Fruit fly (Drosophila melanogaster) whole organism, prepupa: Measurements from ENCODE around the gene Ekar.

Experiments
- Blimp-1 ChIP-seq: fragments of 200-800 bp; sonication (Bioruptor generic); optimal IDR thresholded peaks from 3 replicates; lab custom pipeline; 2017; ENCODE audit warnings: missing biosample characterization, missing genetic modification characterization, mild to moderate bottlenecking, moderate library complexity, missing genetic modification reagents
- CG10631 ChIP-seq: fragments of 200-800 bp; sonication (Bioruptor generic); optimal IDR thresholded peaks from 2 replicates; lab custom pipeline; 2016; ENCODE audit warnings: missing biosample characterization, missing genetic modification characterization
- CG10669 ChIP-seq: fragments of 200-800 bp; sonication (Bioruptor generic); optimal IDR thresholded peaks from 3 replicates; lab custom pipeline; 2018; ENCODE audit warnings: missing biosample characterization, mild to moderate bottlenecking, missing genetic modification characterization, moderate library complexity
- CG11294 ChIP-seq: fragments of 200-800 bp; sonication (Bioruptor generic); IDR thresholded peaks from 2 replicates; pipeline ENCODE4 v1.3.6; 2022; ENCODE audit warnings: missing biosample characterization, missing genetic modification characterization
- CG11902 ChIP-seq: fragments of 200-800 bp; sonication (Bioruptor generic); optimal IDR thresholded peaks from 3 replicates; lab custom pipeline; 2016; ENCODE audit warnings: missing biosample characterization, missing genetic modification characterization
- CG15336 ChIP-seq: fragments of 200-800 bp; sonication (Bioruptor generic); IDR thresholded peaks from 2 replicates; pipeline ENCODE4 v1.3.6; 2022; ENCODE audit warnings: missing biosample characterization, missing genetic modification characterization
- CG16779 ChIP-seq: fragments of 200-800 bp; sonication (Bioruptor generic); optimal IDR thresholded peaks from 3 replicates; lab custom pipeline; 2017; ENCODE audit warnings: missing biosample characterization, mild to moderate bottlenecking, missing genetic modification characterization
- CG3032 ChIP-seq: fragments of 200-800 bp; optimal IDR thresholded peaks from 2 replicates; lab custom pipeline; 2019; ENCODE audit warnings: missing biosample characterization, mild to moderate bottlenecking, missing genetic modification characterization, moderate library complexity
- CG32006 ChIP-seq: fragments of 200-800 bp; sonication (Bioruptor generic); optimal IDR thresholded peaks from 3 replicates; lab custom pipeline; 2017; ENCODE audit warnings: missing biosample characterization, mild to moderate bottlenecking, missing genetic modification characterization
- CG34406 ChIP-seq: fragments of 200-800 bp; sonication (Bioruptor generic); optimal IDR thresholded peaks from 3 replicates; lab custom pipeline; 2016; ENCODE audit warnings: missing biosample characterization, missing genetic modification characterization
- CG3919 ChIP-seq: fragments of 200-800 bp; sonication (Bioruptor generic); optimal IDR thresholded peaks from 3 replicates; lab custom pipeline; 2016; ENCODE audit warnings: missing biosample characterization, missing genetic modification characterization
- CG4318 ChIP-seq: fragments of 200-800 bp; sonication (Bioruptor generic); optimal IDR thresholded peaks from 3 replicates; lab custom pipeline; 2017; ENCODE audit warnings: missing biosample characterization, mild to moderate bottlenecking, missing genetic modification characterization
- CG6276 ChIP-seq: fragments of 200-800 bp; sonication (Bioruptor generic); optimal IDR thresholded peaks from 2 replicates; lab custom pipeline; 2017; ENCODE audit warnings: missing biosample characterization, mild to moderate bottlenecking, missing genetic modification characterization
- CG6808 ChIP-seq: fragments of 200-800 bp; sonication (Bioruptor generic); optimal IDR thresholded peaks from 3 replicates; lab custom pipeline; 2017; ENCODE audit warnings: missing biosample characterization, missing genetic modification characterization, mild to moderate bottlenecking, moderate library complexity, missing genetic modification reagents
- CG7368 ChIP-seq: fragments of 200-800 bp; sonication (Bioruptor generic); optimal IDR thresholded peaks from 3 replicates; lab custom pipeline; 2016; ENCODE audit warnings: missing biosample characterization, missing genetic modification characterization
- CG8119 ChIP-seq: fragments of 200-800 bp; sonication (Bioruptor generic); IDR thresholded peaks from 3 replicates; pipeline ENCODE4 v1.3.6; 2022; ENCODE audit warnings: missing biosample characterization, missing genetic modification characterization
- CG8319 ChIP-seq: fragments of 200-800 bp; sonication (Bioruptor generic); optimal IDR thresholded peaks from 3 replicates; lab custom pipeline; 2016; ENCODE audit warnings: missing biosample characterization, missing genetic modification characterization
- CG8632 ChIP-seq: fragments of 200-800 bp; sonication (Bioruptor generic); optimal IDR thresholded peaks from 3 replicates; lab custom pipeline; 2016; ENCODE audit warnings: missing biosample characterization, missing genetic modification characterization
- CG9139 ChIP-seq: fragments of 200-800 bp; sonication (Bioruptor generic); optimal IDR thresholded peaks from 3 replicates; lab custom pipeline; 2017; ENCODE audit warnings: missing biosample characterization, mild to moderate bottlenecking, missing genetic modification characterization
- Eip75B ChIP-seq: fragments of 200-800 bp; sonication (Bioruptor generic); optimal IDR thresholded peaks from 3 replicates; lab custom pipeline; 2016; ENCODE audit warnings: missing biosample characterization, missing genetic modification characterization
- Eip78C ChIP-seq: fragments of 200-800 bp; sonication (Bioruptor generic); peaks from one replicate; lab custom pipeline; 2016; ENCODE audit warnings: missing biosample characterization, missing genetic modification characterization
- Eip93F ChIP-seq: fragments of 200-800 bp; sonication (Bioruptor generic); optimal IDR thresholded peaks from 2 replicates; lab custom pipeline; 2016; ENCODE audit warnings: missing biosample characterization, mild to moderate bottlenecking, missing genetic modification characterization
- Ets21C ChIP-seq: fragments of 200-800 bp; sonication (Bioruptor generic); optimal IDR thresholded peaks from 3 replicates; lab custom pipeline; 2016; ENCODE audit warnings: missing biosample characterization, missing genetic modification characterization
- Ets96B ChIP-seq: fragments of 200-800 bp; optimal IDR thresholded peaks from 2 replicates; lab custom pipeline; 2019; ENCODE audit warnings: missing biosample characterization, mild to moderate bottlenecking, missing genetic modification characterization, moderate library complexity
- Hr38 ChIP-seq: sonication (Bioruptor generic); optimal IDR thresholded peaks from 2 replicates; lab custom pipeline; 2016; ENCODE audit warnings: missing biosample characterization, missing genetic modification characterization
- Hr39 ChIP-seq: fragments of 200-800 bp; sonication (Bioruptor generic); optimal IDR thresholded peaks from 2 replicates; lab custom pipeline; 2016; ENCODE audit warnings: missing biosample characterization, missing genetic modification characterization
- Hr4 ChIP-seq: fragments of 200-800 bp; sonication (Bioruptor generic); optimal IDR thresholded peaks from 3 replicates; lab custom pipeline; 2016; ENCODE audit warnings: missing biosample characterization, missing genetic modification characterization
- Met ChIP-seq: fragments of 200-800 bp; sonication (Bioruptor generic); optimal IDR thresholded peaks from 3 replicates; lab custom pipeline; 2016; ENCODE audit warnings: missing biosample characterization, missing genetic modification characterization
- Sox102F ChIP-seq: fragments of 200-800 bp; sonication (Bioruptor generic); optimal IDR thresholded peaks from 2 replicates; lab custom pipeline; 2016; ENCODE audit warnings: missing biosample characterization, mild to moderate bottlenecking, missing genetic modification characterization
- Sox14 ChIP-seq: fragments of 200-800 bp; sonication (Bioruptor generic); optimal IDR thresholded peaks from 3 replicates; lab custom pipeline; 2016; ENCODE audit warnings: missing biosample characterization, missing genetic modification characterization
- Sox15 ChIP-seq: fragments of 200-800 bp; sonication (Bioruptor generic); optimal IDR thresholded peaks from 3 replicates; lab custom pipeline; 2016; ENCODE audit warnings: missing biosample characterization, missing genetic modification characterization
- achi ChIP-seq: fragments of 200-800 bp; sonication (Bioruptor generic); optimal IDR thresholded peaks from 3 replicates; lab custom pipeline; 2016; ENCODE audit warnings: missing biosample characterization, missing genetic modification characterization
- acj6 ChIP-seq: fragments of 200-800 bp; sonication (Bioruptor generic); optimal IDR thresholded peaks from 3 replicates; lab custom pipeline; 2016; ENCODE audit warnings: missing biosample characterization, missing genetic modification characterization
- cyc ChIP-seq: fragments of 200-800 bp; sonication (Bioruptor generic); optimal IDR thresholded peaks from 3 replicates; lab custom pipeline; 2016; ENCODE audit warnings: missing biosample characterization, missing genetic modification characterization
- dsx ChIP-seq: fragments of 200-800 bp; optimal IDR thresholded peaks from 3 replicates; lab custom pipeline; 2019; ENCODE audit warnings: missing biosample characterization, mild to moderate bottlenecking, missing genetic modification characterization, moderate library complexity; ENCODE audit not compliant: poor library complexity, severe bottlenecking
- eg ChIP-seq: fragments of 200-800 bp; sonication (Bioruptor generic); IDR thresholded peaks from 3 replicates; pipeline ENCODE4 v1.3.6; 2022; ENCODE audit warnings: missing biosample characterization, missing genetic modification characterization
- esn ChIP-seq: fragments of 200-800 bp; sonication (Bioruptor generic); optimal IDR thresholded peaks from 2 replicates; lab custom pipeline; 2016; ENCODE audit warnings: missing biosample characterization, mild to moderate bottlenecking, missing genetic modification characterization, moderate library complexity
- fd59A ChIP-seq: fragments of 200-800 bp; sonication (Bioruptor generic); optimal IDR thresholded peaks from 2 replicates; lab custom pipeline; 2017; ENCODE audit warnings: missing biosample characterization, mild to moderate bottlenecking, missing genetic modification characterization, missing genetic modification reagents
- fd85E ChIP-seq: fragments of 200-800 bp; sonication (Bioruptor generic); optimal IDR thresholded peaks from 3 replicates; lab custom pipeline; 2016; ENCODE audit warnings: missing biosample characterization, missing genetic modification characterization
- fkh ChIP-seq: fragments of 200-800 bp; sonication (Bioruptor generic); optimal IDR thresholded peaks from 3 replicates; lab custom pipeline; 2017; ENCODE audit warnings: missing biosample characterization, mild to moderate bottlenecking, missing genetic modification characterization, moderate library complexity
- lz ChIP-seq: fragments of 200-800 bp; sonication (Bioruptor generic); optimal IDR thresholded peaks from 3 replicates; lab custom pipeline; 2016; ENCODE audit warnings: missing biosample characterization, missing genetic modification characterization
- net ChIP-seq: fragments of 200-800 bp; sonication (Bioruptor generic); optimal IDR thresholded peaks from 3 replicates; lab custom pipeline; 2016; ENCODE audit warnings: missing biosample characterization, missing genetic modification characterization
- pdm3 ChIP-seq: fragments of 200-800 bp; sonication (Bioruptor generic); optimal IDR thresholded peaks from 3 replicates; lab custom pipeline; 2016; ENCODE audit warnings: missing biosample characterization, missing genetic modification characterization
- salr ChIP-seq, 2 experiments: fragments of 200-800 bp; sonication (Bioruptor generic); optimal IDR thresholded peaks; 3 replicates each; lab custom pipeline; 2016 to 2018; ENCODE audit warnings: missing biosample characterization in 2 of 2, missing genetic modification characterization in 2 of 2, mild to moderate bottlenecking in 1 of 2
- ss ChIP-seq, 2 experiments: fragments of 200-800 bp; sonication (Bioruptor generic); optimal IDR thresholded peaks; 2 replicates in 1 of 2; 3 replicates in 1 of 2; lab custom pipeline; 2017 to 2018; ENCODE audit warnings: mild to moderate bottlenecking in 2 of 2, missing biosample characterization in 2 of 2, missing genetic modification characterization in 2 of 2, moderate library complexity in 1 of 2
- topi ChIP-seq: fragments of 200-800 bp; sonication (Bioruptor generic); optimal IDR thresholded peaks from 3 replicates; lab custom pipeline; 2016; ENCODE audit warnings: missing biosample characterization, missing genetic modification characterization

Ekar gene

DNA sequence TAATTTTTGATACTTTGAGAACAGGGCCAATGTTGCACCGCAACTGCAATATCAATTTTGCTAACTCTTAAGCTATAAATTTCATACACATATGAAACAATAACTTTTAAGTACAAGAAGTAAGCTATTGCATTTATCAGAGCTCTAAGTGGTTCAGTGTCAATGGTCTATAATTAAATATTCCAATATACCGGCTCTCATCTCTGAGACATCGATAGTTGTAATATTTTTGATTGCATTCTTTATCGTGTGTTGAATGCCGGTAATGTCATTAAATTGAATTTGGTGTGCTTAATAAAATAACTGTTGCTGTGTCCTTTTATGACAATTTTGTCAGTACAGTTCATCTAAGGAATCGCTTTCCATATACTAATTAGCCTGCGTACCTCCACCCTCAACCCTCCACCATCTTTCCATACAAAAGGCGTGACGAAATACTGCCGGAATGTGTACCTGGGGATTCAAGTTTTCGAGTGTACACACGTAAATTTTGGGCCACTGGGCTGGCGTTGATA, 24.6 kb upstream of the Ekar start, which contains the start of gene CG11360 (continued):
- no peak for TF ChIP-seq fd59A (GFP tag; lab: Kevin White, UChicago)
- TF ChIP-seq, all 60 proteins: peak for 15

dm6 chr4:664277-664676, 17.9 kb upstream of the Ekar start:
- no peak for TF ChIP-seq Eip93F (GFP tag; lab: Kevin White, UChicago)
- TF ChIP-seq eg = no peak
- TF ChIP-seq Hr39 (GFP tag; lab: Kevin White, UChicago) = no peak

DNA sequence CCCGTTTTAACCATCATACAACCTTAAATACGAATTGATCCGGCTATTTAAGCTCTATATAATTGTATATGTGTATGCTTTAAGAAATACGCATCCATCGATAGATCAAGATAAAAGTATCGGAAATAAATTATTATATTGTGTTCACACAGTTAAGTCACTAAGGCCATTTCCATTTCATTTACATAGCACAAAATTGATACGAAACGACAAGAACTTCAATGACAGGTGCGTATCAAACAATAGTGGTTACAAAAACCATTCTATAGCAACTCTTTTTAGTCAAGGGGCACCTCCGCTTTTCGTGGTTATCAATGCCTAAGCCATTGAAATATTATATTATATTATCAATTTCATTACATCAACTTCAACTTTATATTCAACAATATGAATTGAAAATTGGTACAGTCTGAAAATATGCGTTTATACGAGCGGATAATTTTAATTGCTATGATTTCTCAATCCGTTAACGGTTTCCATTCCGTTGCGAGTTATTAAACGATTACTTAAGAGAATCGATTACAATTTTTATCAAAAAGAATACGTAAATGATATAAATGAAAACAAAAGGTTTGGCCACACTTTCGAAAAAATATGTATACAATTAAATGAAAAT, 16.8 kb upstream of the Ekar start, which contains the start of the genes CG46466 and Slip1:
Gene CG46466, minus strand, starts transcription at position 70 of the 616 bp plus-strand sequence.
Gene Slip1, plus strand, starts transcription at position 567 of the 616 bp plus-strand sequence.
- TF ChIP-seq CG6276 (GFP tag; lab: Kevin White, UChicago) (no peak), Met (GFP tag; lab: Kevin White, UChicago) (peak; percentile 7), salr (GFP tag; optimal IDR thresholded peaks at IDR 0.05; lab: Kevin White, UChicago) (no peak), Blimp-1 (GFP tag; lab: Kevin White, UChicago) (peak; percentile 16), achi (peak; percentile 47), topi (peak; percentile 23), dsx (GFP tag; lab: Kevin White, UChicago) (no peak), fd85E (GFP tag; lab: Kevin White, UChicago) (no peak), Hr39 (GFP tag; lab: Kevin White, UChicago) (peak; percentile 54), Eip93F (GFP tag; lab: Kevin White, UChicago) (no peak), Hr38 (GFP tag; lab: Kevin White, UChicago) (no peak), CG3919 (GFP tag; lab: Kevin White, UChicago) (no peak), CG8632 (GFP tag; lab: Kevin White, UChicago) (peak; percentile 4), CG16779 (tag; lab: Kevin White, UChicago) (no peak), ss (GFP tag; optimal IDR thresholded peaks at IDR 0.05; lab: Kevin White, UChicago) (peak in 1 of 2 experiments; percentile 52), CG4318 (GFP tag; lab: Kevin White, UChicago) (peak; percentile 24), Sox102F (no peak), CG11902 (GFP tag; lab: Kevin White, UChicago) (peak; percentile 24), Sox14 (no peak), fd59A (GFP tag; lab: Kevin White, UChicago) (no peak), fkh (GFP tag; lab: Kevin White, UChicago) (peak; percentile 29), CG8319 (GFP tag; lab: Kevin White, UChicago) (peak; percentile 24), CG10669 (GFP tag; lab: Kevin White, UChicago) (no peak), CG9139 (GFP tag; lab: Kevin White, UChicago) (no peak), lz (peak; percentile 11), Ets96B (tag; lab: Kevin White, UChicago) (peak; percentile 25), cyc (GFP tag; lab: Kevin White, UChicago) (peak; percentile 40), CG7368 (GFP tag; lab: Kevin White, UChicago) (no peak), Sox15 (GFP tag; lab: Kevin White, UChicago) (peak; percentile 41), Ets21C (GFP tag; lab: Kevin White, UChicago) (peak; percentile 22), net (GFP tag; lab: Kevin White, UChicago) (no peak), Hr4 (GFP tag; lab: Kevin White, UChicago) (peak; percentile 36), CG10631 (GFP tag; lab: Kevin White, UChicago) (peak; percentile 45), esn (GFP tag; lab: Kevin White, UChicago) (peak; percentile 15), pdm3 (GFP tag; lab: Kevin White, UChicago) (peak; percentile 34), CG11294 (GFP tag; lab: Robert Waterston, UW) (no peak), Eip78C (GFP tag; lab: Kevin White, UChicago) (peak; percentile 67), CG34406 (GFP tag; lab: Kevin White, UChicago) (no peak), CG6808 (GFP tag; lab: Kevin White, UChicago) (no peak), CG8119 (GFP tag; lab: Robert Waterston, UW) (no peak), acj6 (peak; percentile 47), CG3032 (peak; percentile 22), CG15336 (GFP tag; lab: Robert Waterston, UW) (no peak), Eip75B (GFP tag; lab: Kevin White, UChicago) (peak; percentile 5), CG32006 (GFP tag; lab: Kevin White, UChicago) (no peak)
